Fruit fly (Drosophila melanogaster) S2 (cell line): ENCODE results near the gene lili.

ENCODE experiments used
- CG8478 ChIP-seq: fragments of >200 bp; optimal IDR thresholded peaks from 2 replicates; lab custom pipeline; 2018
- CTCF ChIP-seq, 2 experiments: fragments of >200 bp; optimal IDR thresholded peaks; 2 replicates each; lab custom pipeline; 2018

- TF ChIP-seq CTCF (optimal IDR thresholded peaks at IDR 0.05; lab: Kevin White, UChicago) (no peak), CG8478 (lab: Kevin White, UChicago) (no peak)
Observed at dm6 chr3R:24787042-24787565, 26.7 kb downstream of the lili start, which contains the start of gene CG5805.
